Fruit fly (Drosophila melanogaster): Measurements from ENCODE around the gene stx.

stx gene

dm6 chrX:10767350-10768005 is 22.7 kb upstream of the stx start (continued):
- TF ChIP-seq bigmax (GFP tag; optimal IDR thresholded peaks at IDR 0.05) (no peak), Vsx1 (GFP tag; optimal IDR thresholded peaks at IDR 0.05) (no peak), chn (GFP tag; optimal IDR thresholded peaks at IDR 0.05) (peak; percentile 69), CG30403 (GFP tag; optimal IDR thresholded peaks at IDR 0.05) (peak; percentile 61), CG10654 (GFP tag; optimal IDR thresholded peaks at IDR 0.05) (peak; percentile 49), Abd-B (GFP tag; optimal IDR thresholded peaks at IDR 0.05) (no peak), stc (GFP tag; IDR thresholded peaks at IDR 0.05) (0 out of 2 replicates have a peak, but pooled peaks have one; percentile 5), onecut (GFP tag; IDR thresholded peaks at IDR 0.05) (peak; percentile 83), Antp (GFP tag; optimal IDR thresholded peaks at IDR 0.05) (peak; percentile 78), CG6813 (GFP tag; optimal IDR thresholded peaks at IDR 0.05) (peak; percentile 28), Sox100B (GFP tag; optimal IDR thresholded peaks at IDR 0.05) (no peak), Hmx (GFP tag; optimal IDR thresholded peaks at IDR 0.05) (no peak), ssp (GFP tag; IDR thresholded peaks at IDR 0.05) (no peak), CG7963 (GFP tag; IDR thresholded peaks at IDR 0.05; ENCODE audit: partially characterized antibody) (no peak), CG3847 (GFP tag; IDR thresholded peaks at IDR 0.05) (peak; percentile 42; the same call in 1 of the 2 replicates), Dfd (GFP tag; optimal IDR thresholded peaks at IDR 0.05) (no peak), ttk (GFP tag; IDR thresholded peaks at IDR 0.05) (0 out of 2 replicates have a peak, but pooled peaks have one; percentile 26), CG18476 (GFP tag; optimal IDR thresholded peaks at IDR 0.05) (peak; percentile 23), Hand (GFP tag; optimal IDR thresholded peaks at IDR 0.05) (peak; percentile 63), CG3407 (GFP tag; optimal IDR thresholded peaks at IDR 0.05) (no peak), br (optimal IDR thresholded peaks at IDR 0.05) (no peak), CrebB (tag; optimal IDR thresholded peaks at IDR 0.05) (peak; percentile 34), CG3281 (GFP tag; optimal IDR thresholded peaks at IDR 0.05) (peak; percentile 68), CG10209 (GFP tag; optimal IDR thresholded peaks at IDR 0.05) (peak; percentile 56), CG7839 (tag; optimal IDR thresholded peaks at IDR 0.05) (peak; percentile 67), usp (GFP tag; optimal IDR thresholded peaks at IDR 0.05) (no peak), gsb-n (tag; optimal IDR thresholded peaks at IDR 0.05) (no peak), ind (GFP tag; optimal IDR thresholded peaks at IDR 0.05) (peak; percentile 52), CG17612 (GFP tag; IDR thresholded peaks at IDR 0.05) (no peak), yki (optimal IDR thresholded peaks at IDR 0.05) (no peak), ase (GFP tag; IDR thresholded peaks at IDR 0.05) (peak; percentile 68; the same call in 2 of the 3 replicates), hth (optimal IDR thresholded peaks at IDR 0.05) (no peak), Ada2b (GFP tag; IDR thresholded peaks at IDR 0.05) (peak; percentile 48), kni (GFP tag; optimal IDR thresholded peaks at IDR 0.05) (peak; percentile 30), sqz (GFP tag; optimal IDR thresholded peaks at IDR 0.05) (peak; percentile 93), Gsc (GFP tag; IDR thresholded peaks at IDR 0.05) (no peak), fd64A (GFP tag; optimal IDR thresholded peaks at IDR 0.05) (no peak), Oli (tag; optimal IDR thresholded peaks at IDR 0.05) (peak; percentile 41), CG7556 (GFP tag; optimal IDR thresholded peaks at IDR 0.05) (peak; percentile 21), Camta (GFP tag; optimal IDR thresholded peaks at IDR 0.05) (no peak), CG10321 (GFP tag; IDR thresholded peaks at IDR 0.05) (no peak), CG32767 (GFP tag; IDR thresholded peaks at IDR 0.05) (peak; percentile 32; the same call in 1 of the 2 replicates), shn (GFP tag; optimal IDR thresholded peaks at IDR 0.05) (peak; percentile 39), tx (GFP tag; optimal IDR thresholded peaks at IDR 0.05) (peak; percentile 39), CG14441 (GFP tag; IDR thresholded peaks at IDR 0.05) (peak; percentile 48; the same call in 1 of the 2 replicates), CG4854 (GFP tag; optimal IDR thresholded peaks at IDR 0.05) (no peak), Max (GFP tag; optimal IDR thresholded peaks at IDR 0.05) (no peak), bbx (GFP tag; IDR thresholded peaks at IDR 0.05; ENCODE audit: partially characterized antibody) (no peak), ranshi (GFP tag; IDR thresholded peaks at IDR 0.05) (peak; percentile 57), Adf1 (GFP tag; IDR thresholded peaks at IDR 0.05) (peak; percentile 47; the same call in 1 of the 2 replicates), CG34376 (GFP tag; optimal IDR thresholded peaks at IDR 0.05) (peak; percentile 45)

Data from whole organism, embryonic.